Worm (Caenorhabditis elegans) whole organism, L3 larva: Measurements from ENCODE around the gene T23B12.6.

ENCODE experiments used
- R02D3.7 ChIP-seq: fragments of 150-350 bp; optimal IDR thresholded peaks from 2 replicates; lab custom pipeline; 2014; ENCODE audit warnings: missing biosample characterization, missing genetic modification characterization
- ceh-28 ChIP-seq: fragments of 150-350 bp; optimal IDR thresholded peaks from 2 replicates; lab custom pipeline; 2014; ENCODE audit warnings: missing biosample characterization, missing genetic modification reagents, missing genetic modification characterization
- daf-12 ChIP-seq: fragments of 150-350 bp; optimal IDR thresholded peaks from 2 replicates; lab custom pipeline; 2014; ENCODE audit warnings: missing biosample characterization, missing genetic modification reagents, missing genetic modification characterization
- egl-5 ChIP-seq: fragments of 150-350 bp; optimal IDR thresholded peaks from 2 replicates; lab custom pipeline; 2017; ENCODE audit warnings: missing biosample characterization, missing genetic modification reagents, missing genetic modification characterization, inconsistent platforms
- elt-1 ChIP-seq: fragments of 150-350 bp; optimal IDR thresholded peaks from 2 replicates; lab custom pipeline; 2014; ENCODE audit warnings: missing biosample characterization, missing genetic modification characterization
- fkh-2 ChIP-seq: fragments of 150-350 bp; optimal IDR thresholded peaks from 2 replicates; lab custom pipeline; 2014; ENCODE audit warnings: missing biosample characterization, missing genetic modification reagents, missing genetic modification characterization
- fos-1 ChIP-seq: fragments of 150-350 bp; optimal IDR thresholded peaks from 2 replicates; lab custom pipeline; 2014; ENCODE audit warnings: missing biosample characterization, missing genetic modification characterization
- mml-1 ChIP-seq: fragments of 150-350 bp; sonication (generic microtip); optimal IDR thresholded peaks from 3 replicates; lab custom pipeline; 2014; ENCODE audit warnings: missing biosample characterization, missing genetic modification characterization
- nhr-11 ChIP-seq: fragments of 150-350 bp; optimal IDR thresholded peaks from 2 replicates; lab custom pipeline; 2014; ENCODE audit warnings: missing biosample characterization, missing genetic modification characterization
- nhr-12 ChIP-seq: fragments of 150-350 bp; optimal IDR thresholded peaks from 2 replicates; lab custom pipeline; 2014; ENCODE audit warnings: missing biosample characterization, missing genetic modification characterization
- nhr-23 ChIP-seq: fragments of 150-350 bp; optimal IDR thresholded peaks from 2 replicates; lab custom pipeline; 2014; ENCODE audit warnings: missing biosample characterization, missing genetic modification reagents, missing genetic modification characterization
- nhr-25 ChIP-seq: sonication (generic microtip); optimal IDR thresholded peaks from 2 replicates; lab custom pipeline; 2017; ENCODE audit warnings: missing biosample characterization, missing genetic modification characterization
- sea-2 ChIP-seq: fragments of 150-350 bp; sonication (generic microtip); optimal IDR thresholded peaks from 4 replicates; lab custom pipeline; 2014; ENCODE audit warnings: missing biosample characterization, missing genetic modification reagents, missing genetic modification characterization
- unc-62 ChIP-seq: fragments of 150-350 bp; sonication (generic microtip); optimal IDR thresholded peaks from 4 replicates; lab custom pipeline; 2014; ENCODE audit warnings: missing biosample characterization, missing genetic modification reagents, missing genetic modification characterization
- zag-1 ChIP-seq: fragments of 150-350 bp; optimal IDR thresholded peaks from 2 replicates; lab custom pipeline; 2014; ENCODE audit warnings: missing biosample characterization, missing genetic modification characterization

Gene T23B12.6

DNA sequence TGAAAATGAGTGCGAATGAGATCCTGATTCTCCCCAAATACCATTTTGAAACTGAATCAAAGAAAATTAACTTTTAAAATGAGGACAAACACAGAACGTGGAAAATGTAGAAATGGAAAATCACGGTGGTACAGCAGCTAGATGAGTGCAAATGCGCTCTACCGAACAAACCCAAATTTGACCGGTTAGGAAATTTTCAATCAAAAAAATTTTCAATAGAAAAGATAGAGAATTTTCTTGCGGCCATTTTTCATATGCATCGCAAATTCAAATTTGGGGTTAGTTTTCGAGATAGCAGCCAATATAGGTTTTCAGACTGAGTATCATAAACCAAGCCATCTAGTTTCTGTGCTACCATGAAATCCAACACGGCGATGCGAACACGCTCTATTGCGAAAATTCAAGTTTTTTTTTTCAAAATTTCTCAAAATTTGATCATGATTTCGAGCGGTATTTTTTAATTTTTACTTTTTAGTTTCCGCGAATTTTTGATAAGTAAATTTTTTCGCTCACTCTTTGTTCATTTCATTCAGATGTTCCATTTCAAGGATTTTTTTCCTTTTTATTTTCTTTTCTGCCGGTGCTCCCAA is 46.7 kb downstream of the T23B12.6 start, which contains the start of gene vha-18:
TSS of gene vha-18 (minus strand) at position 51 of the 590 bp plus-strand sequence.
- no peak for TF ChIP-seq fos-1 (tag; lab: Kevin White, UChicago)
- no peak for TF ChIP-seq elt-1
- no peak for TF ChIP-seq nhr-11 (tag; lab: Kevin White, UChicago)
- TF ChIP-seq daf-12 (tag; lab: Kevin White, UChicago): no peak

DNA sequence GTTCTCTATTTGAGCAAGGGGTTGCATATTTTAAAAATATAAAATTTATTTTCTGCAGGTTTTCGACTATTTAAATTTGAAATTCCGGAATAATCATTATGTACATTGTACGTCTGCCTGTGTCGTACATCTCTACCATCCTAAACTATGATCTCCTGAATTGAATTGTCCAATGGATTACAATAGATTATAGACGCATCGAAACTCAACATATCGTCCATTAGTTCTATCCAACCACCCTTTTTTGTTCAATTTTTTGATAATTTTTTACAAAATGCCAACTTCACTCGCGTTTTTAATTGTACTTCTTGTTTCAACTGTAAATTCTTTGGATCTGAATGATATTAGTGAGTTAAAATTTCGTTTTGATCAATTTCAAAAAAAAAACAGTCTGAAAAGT is 49.8 kb downstream of the T23B12.6 start, which contains the start of gene F52E1.2:
TSS of gene F52E1.2 (plus strand) at position 190 of the 400 bp plus-strand sequence.
- TF ChIP-seq R02D3.7 (tag; lab: Kevin White, UChicago): no peak
- no peak for TF ChIP-seq fkh-2 (tag; lab: Kevin White, UChicago)
- TF ChIP-seq unc-62 (GFP tag; lab: Kevin White, UChicago): no peak
- TF ChIP-seq sea-2: no peak
- TF ChIP-seq egl-5 (tag; lab: Kevin White, UChicago): no peak
- TF ChIP-seq mml-1 (tag; lab: Kevin White, UChicago): no peak
- no peak for TF ChIP-seq nhr-12 (tag; lab: Kevin White, UChicago)
- TF ChIP-seq zag-1 (tag; lab: Kevin White, UChicago): no peak
- TF ChIP-seq ceh-28 (tag; lab: Kevin White, UChicago): no peak

DNA sequence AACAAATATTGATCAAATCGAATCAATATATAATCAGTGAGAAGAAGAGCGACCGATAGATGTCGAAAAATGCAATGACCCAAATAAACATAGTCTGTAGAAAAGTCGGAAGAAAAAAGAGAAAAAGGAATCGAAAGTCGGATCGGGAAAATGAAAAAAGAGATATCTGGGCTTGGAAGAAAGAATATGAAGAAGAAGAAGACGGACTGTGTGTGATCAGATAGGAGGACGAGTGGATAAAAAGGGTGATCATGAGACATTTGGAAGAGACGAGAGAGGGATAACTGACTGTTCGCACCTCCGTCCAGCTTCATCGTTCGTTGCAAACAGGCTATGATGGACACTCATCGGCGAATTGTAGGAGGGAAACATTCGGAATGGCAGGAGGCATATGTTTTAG is 50.6 kb downstream of the T23B12.6 start:
- TF ChIP-seq ceh-28 (tag; lab: Kevin White, UChicago): peak; percentile 46
- TF ChIP-seq nhr-25 (tag; lab: Kevin White, UChicago): peak; percentile 41
- peak; percentile 78 for TF ChIP-seq nhr-23 (tag; lab: Kevin White, UChicago)
- TF ChIP-seq mml-1 (tag; lab: Kevin White, UChicago): no peak
